Worm (Caenorhabditis elegans) whole organism, L4 larva: ENCODE data around the gene F26A1.4.

Experiments
- F26F4.8 ChIP-seq: fragments of 200-800 bp; sonication (Bioruptor generic); conservative IDR thresholded peaks from 2 replicates; pipeline ENCODE4 v1.3.6; 2022; ENCODE audit warnings: missing genetic modification characterization, missing compliant biosample characterization
- ZK337.2 ChIP-seq: fragments of 200-800 bp; sonication (Bioruptor generic); IDR thresholded peaks from 2 replicates; pipeline ENCODE4 v1.3.6; 2022; ENCODE audit warnings: missing genetic modification reagents, missing genetic modification characterization, missing compliant biosample characterization
- ces-1 ChIP-seq: fragments of 150-350 bp; sonication (generic microtip); optimal IDR thresholded peaks from 4 replicates; lab custom pipeline; 2014; ENCODE audit warnings: missing biosample characterization, missing genetic modification reagents, missing genetic modification characterization
- lin-13 ChIP-seq: fragments of 150-350 bp; optimal IDR thresholded peaks from 2 replicates; lab custom pipeline; 2014; ENCODE audit warnings: missing biosample characterization, missing genetic modification reagents, missing genetic modification characterization
- nhr-11 ChIP-seq: fragments of 150-350 bp; optimal IDR thresholded peaks from 2 replicates; lab custom pipeline; 2014; ENCODE audit warnings: missing biosample characterization, missing genetic modification characterization
- nhr-76 ChIP-seq: fragments of 150-350 bp; optimal IDR thresholded peaks from 2 replicates; lab custom pipeline; 2014; ENCODE audit warnings: missing biosample characterization, missing genetic modification characterization
- snpc-1.2 ChIP-seq: fragments of 200-800 bp; sonication (Bioruptor generic); IDR thresholded peaks from 2 replicates; pipeline ENCODE4 v1.3.6; 2022; ENCODE audit warnings: missing genetic modification reagents, missing genetic modification characterization, missing compliant biosample characterization
- tag-97 ChIP-seq: fragments of 200-800 bp; sonication (Bioruptor generic); IDR thresholded peaks from 2 replicates; pipeline ENCODE4 v1.3.6; 2022; ENCODE audit warnings: missing genetic modification characterization, missing compliant biosample characterization

DNA sequence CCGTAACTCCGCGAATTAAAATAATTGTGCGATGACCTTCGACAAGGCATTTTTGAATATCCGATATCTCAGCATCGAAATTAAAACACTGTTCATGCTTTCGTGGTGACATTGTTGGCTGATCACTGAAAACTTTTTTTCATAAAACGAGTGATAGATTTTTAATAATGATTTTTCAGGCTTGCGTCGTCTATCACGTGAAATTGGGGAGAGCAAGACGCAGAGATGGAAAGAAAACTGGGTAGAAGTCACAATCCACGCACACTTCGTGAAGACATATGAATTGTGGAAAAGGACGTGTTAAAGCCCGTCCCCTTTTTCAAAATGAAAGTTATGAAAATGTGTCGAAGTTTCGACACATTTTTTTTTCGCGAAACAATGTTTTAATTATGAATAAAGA is 32.4 kb downstream of the F26A1.4 start, which contains the start of gene nonu-1:
- TF ChIP-seq ZK337.2 (no peak), F26F4.8 (no peak), nhr-76 (tag; lab: Kevin White, UChicago) (no peak), tag-97 (GFP tag; lab: Robert Waterston, UW) (no peak), snpc-1.2 (GFP tag; lab: Robert Waterston, UW) (no peak), nhr-11 (tag; lab: Kevin White, UChicago) (no peak), lin-13 (GFP tag; lab: Kevin White, UChicago) (no peak), ces-1 (no peak)
